Fruit fly (Drosophila melanogaster): Measurements from ENCODE around the gene ND-B14.5A.

ND-B14.5A gene

dm6 chrX:2142275-2142934 is 29.9 kb upstream of the ND-B14.5A start:
- no peak for TF ChIP-seq CG13204 (GFP tag; optimal IDR thresholded peaks at IDR 0.05)
- no peak for TF ChIP-seq CG8159 (tag; optimal IDR thresholded peaks at IDR 0.05)
- TF ChIP-seq CG14655 (GFP tag; optimal IDR thresholded peaks at IDR 0.05) = no peak
- TF ChIP-seq rn (GFP tag; IDR thresholded peaks at IDR 0.05) = no peak
- no peak for TF ChIP-seq CG17806 (tag; optimal IDR thresholded peaks at IDR 0.05)
- no peak for TF ChIP-seq CG9948 (tag; optimal IDR thresholded peaks at IDR 0.05)
- TF ChIP-seq Snoo (tag; optimal IDR thresholded peaks at IDR 0.05) = no peak
- no peak for TF ChIP-seq CG8301 (tag; optimal IDR thresholded peaks at IDR 0.05)
- TF ChIP-seq CG10348 (GFP tag; IDR thresholded peaks at IDR 0.05) = no peak
- TF ChIP-seq fd96Ca (GFP tag; IDR thresholded peaks at IDR 0.05) = no peak
- TF ChIP-seq D1 (tag; optimal IDR thresholded peaks at IDR 0.05) = no peak
- no peak for TF ChIP-seq Ets98B (GFP tag; IDR thresholded peaks at IDR 0.05)

dm6 chrX:2142935-2143312 is 29.4 kb upstream of the ND-B14.5A start:
- TF ChIP-seq CG12605 (GFP tag; IDR thresholded peaks at IDR 0.05) = no peak
- no peak for TF ChIP-seq CG8301 (tag; optimal IDR thresholded peaks at IDR 0.05)
- no peak for TF ChIP-seq CG15710 (tag; optimal IDR thresholded peaks at IDR 0.05)
- no peak for TF ChIP-seq Pif1A (GFP tag; optimal IDR thresholded peaks at IDR 0.05)
- TF ChIP-seq Pif1B (GFP tag; optimal IDR thresholded peaks at IDR 0.05) = no peak
- TF ChIP-seq CG14655 (GFP tag; optimal IDR thresholded peaks at IDR 0.05) = no peak
- TF ChIP-seq D1 (tag; optimal IDR thresholded peaks at IDR 0.05) = no peak
- TF ChIP-seq Snoo (tag; optimal IDR thresholded peaks at IDR 0.05) = no peak
- no peak for TF ChIP-seq CG34367 (tag; optimal IDR thresholded peaks at IDR 0.05)
- TF ChIP-seq CG13204 (GFP tag; optimal IDR thresholded peaks at IDR 0.05) = no peak
- TF ChIP-seq CG32121 (GFP tag; IDR thresholded peaks at IDR 0.05) = no peak
- no peak for TF ChIP-seq CG10348 (GFP tag; IDR thresholded peaks at IDR 0.05)
- no peak for TF ChIP-seq CG17806 (tag; optimal IDR thresholded peaks at IDR 0.05)
- no peak for TF ChIP-seq EcR (GFP tag; optimal IDR thresholded peaks at IDR 0.05)
- no peak for TF ChIP-seq CG9948 (tag; optimal IDR thresholded peaks at IDR 0.05)
- TF ChIP-seq Ets98B (GFP tag; IDR thresholded peaks at IDR 0.05) = no peak
- no peak for TF ChIP-seq gl (tag; optimal IDR thresholded peaks at IDR 0.05)
- TF ChIP-seq fd96Ca (GFP tag; IDR thresholded peaks at IDR 0.05) = no peak
- TF ChIP-seq CG4496 (GFP tag; IDR thresholded peaks at IDR 0.05) = no peak

dm6 chrX:2145114-2145513 is 27.2 kb upstream of the ND-B14.5A start, which contains the start of gene Pgd:
TSS of gene Pgd (plus strand) at chrX:2145136.
- TF ChIP-seq CG8301 (tag; optimal IDR thresholded peaks at IDR 0.05) (no peak), CG9948 (tag; optimal IDR thresholded peaks at IDR 0.05) (no peak), EcR (GFP tag; optimal IDR thresholded peaks at IDR 0.05) (peak; percentile 57), CG4496 (GFP tag; IDR thresholded peaks at IDR 0.05) (peak; percentile 30; the same call in 1 of the 3 replicates), rn (GFP tag; IDR thresholded peaks at IDR 0.05) (no peak), Snoo (tag; optimal IDR thresholded peaks at IDR 0.05) (no peak), fd96Ca (GFP tag; IDR thresholded peaks at IDR 0.05) (no peak), CG32121 (GFP tag; IDR thresholded peaks at IDR 0.05) (no peak), CG14655 (GFP tag; optimal IDR thresholded peaks at IDR 0.05) (no peak), CG8159 (tag; optimal IDR thresholded peaks at IDR 0.05) (no peak), CG13204 (GFP tag; optimal IDR thresholded peaks at IDR 0.05) (no peak), D1 (tag; optimal IDR thresholded peaks at IDR 0.05) (no peak), CG34367 (tag; optimal IDR thresholded peaks at IDR 0.05) (no peak), CG17806 (tag; optimal IDR thresholded peaks at IDR 0.05) (no peak), CG15710 (tag; optimal IDR thresholded peaks at IDR 0.05) (no peak), Pif1A (GFP tag; optimal IDR thresholded peaks at IDR 0.05) (no peak), CG12605 (GFP tag; IDR thresholded peaks at IDR 0.05) (peak; percentile 47), gl (tag; optimal IDR thresholded peaks at IDR 0.05) (no peak), Pif1B (GFP tag; optimal IDR thresholded peaks at IDR 0.05) (no peak), CG10348 (GFP tag; IDR thresholded peaks at IDR 0.05) (no peak), Ets98B (GFP tag; IDR thresholded peaks at IDR 0.05) (peak; percentile 41; the same call in 1 of the 2 replicates)

- peak; percentile 52 for TF ChIP-seq CG8159 (tag; optimal IDR thresholded peaks at IDR 0.05)
- peak; percentile 52 for TF ChIP-seq CG15710 (tag; optimal IDR thresholded peaks at IDR 0.05)
- TF ChIP-seq rn (GFP tag; IDR thresholded peaks at IDR 0.05) = no peak
- peak; percentile 54 for TF ChIP-seq Pif1A (GFP tag; optimal IDR thresholded peaks at IDR 0.05)
- TF ChIP-seq CG17806 (tag; optimal IDR thresholded peaks at IDR 0.05) = peak; percentile 46
- peak; percentile 23; the same call in 1 of the 3 replicates for TF ChIP-seq CG4496 (GFP tag; IDR thresholded peaks at IDR 0.05)
- TF ChIP-seq Snoo (tag; optimal IDR thresholded peaks at IDR 0.05) = peak; percentile 25
- TF ChIP-seq CG13204 (GFP tag; optimal IDR thresholded peaks at IDR 0.05) = no peak
- peak; percentile 60 for TF ChIP-seq CG14655 (GFP tag; optimal IDR thresholded peaks at IDR 0.05)
- TF ChIP-seq fd96Ca (GFP tag; IDR thresholded peaks at IDR 0.05) = peak; percentile 71; the same call in 2 of the 3 replicates
- no peak; the same call in 1 of the 2 replicates for TF ChIP-seq Ets98B (GFP tag; IDR thresholded peaks at IDR 0.05)
- TF ChIP-seq CG34367 (tag; optimal IDR thresholded peaks at IDR 0.05) = peak; percentile 39
- peak; percentile 8 for TF ChIP-seq EcR (GFP tag; optimal IDR thresholded peaks at IDR 0.05)
- peak; percentile 31 for TF ChIP-seq CG8301 (tag; optimal IDR thresholded peaks at IDR 0.05)
- TF ChIP-seq D1 (tag; optimal IDR thresholded peaks at IDR 0.05) = no peak
- TF ChIP-seq CG9948 (tag; optimal IDR thresholded peaks at IDR 0.05) = peak; percentile 41
- no peak for TF ChIP-seq Pif1B (GFP tag; optimal IDR thresholded peaks at IDR 0.05)
- no peak for TF ChIP-seq CG10348 (GFP tag; IDR thresholded peaks at IDR 0.05)
- peak; percentile 52 for TF ChIP-seq CG32121 (GFP tag; IDR thresholded peaks at IDR 0.05)
These were observed 26.4 kb upstream of the ND-B14.5A start for dm6 chrX:2145690-2146470.

- peak; percentile 34; the same call in 1 of the 2 replicates for TF ChIP-seq CG12605 (GFP tag; IDR thresholded peaks at IDR 0.05)
- TF ChIP-seq fd96Ca (GFP tag; IDR thresholded peaks at IDR 0.05) = peak; percentile 42; the same call in 1 of the 3 replicates
- no peak for TF ChIP-seq CG13204 (GFP tag; optimal IDR thresholded peaks at IDR 0.05)
- TF ChIP-seq CG14655 (GFP tag; optimal IDR thresholded peaks at IDR 0.05) = no peak
- peak; percentile 47; the same call in 2 of the 3 replicates for TF ChIP-seq CG4496 (GFP tag; IDR thresholded peaks at IDR 0.05)
- TF ChIP-seq EcR (GFP tag; optimal IDR thresholded peaks at IDR 0.05) = peak; percentile 17
- peak; percentile 31 for TF ChIP-seq CG8301 (tag; optimal IDR thresholded peaks at IDR 0.05)
These were observed 25.8 kb upstream of the ND-B14.5A start for dm6 chrX:2146574-2146973.

Data from whole organism, pupa.